Fruit fly (Drosophila melanogaster) whole organism, wandering third instar larva: ENCODE data around the gene CG42374.

Experiments
- Hnf4 ChIP-seq: fragments of 200-800 bp; sonication (Bioruptor generic); optimal IDR thresholded peaks from 2 replicates; lab custom pipeline; 2016; ENCODE audit warnings: missing biosample characterization, mild to moderate bottlenecking, missing genetic modification characterization
- h ChIP-seq: fragments of 200-800 bp; sonication (Bioruptor generic); optimal IDR thresholded peaks from 3 replicates; lab custom pipeline; 2016; ENCODE audit warnings: missing biosample characterization, mild to moderate bottlenecking, missing genetic modification characterization
- psq ChIP-seq: fragments of 200-800 bp; sonication (Bioruptor generic); optimal IDR thresholded peaks from 3 replicates; lab custom pipeline; 2017; ENCODE audit warnings: missing biosample characterization, mild to moderate bottlenecking, missing genetic modification characterization, moderate library complexity
- rgr ChIP-seq: fragments of 200-800 bp; sonication (Bioruptor generic); optimal IDR thresholded peaks from 3 replicates; lab custom pipeline; 2016; ENCODE audit warnings: missing biosample characterization, mild to moderate bottlenecking, missing genetic modification characterization
- sage ChIP-seq: fragments of 200-800 bp; sonication (Bioruptor generic); optimal IDR thresholded peaks from 2 replicates; lab custom pipeline; 2016; ENCODE audit warnings: missing biosample characterization, mild to moderate bottlenecking, missing genetic modification characterization
- usp ChIP-seq: fragments of >200 bp; optimal IDR thresholded peaks from 2 replicates; lab custom pipeline; 2017; ENCODE audit warnings: missing biosample characterization, missing genetic modification characterization

dm6 chr3L:19231608-19232007 is 32.0 kb upstream of the CG42374 start:
- TF ChIP-seq rgr (GFP tag; lab: Kevin White, UChicago) (no peak), h (GFP tag; lab: Kevin White, UChicago) (no peak), psq (GFP tag; lab: Kevin White, UChicago) (no peak), Hnf4 (GFP tag; lab: Kevin White, UChicago) (no peak), usp (GFP tag; lab: Kevin White, UChicago) (no peak), sage (GFP tag; lab: Kevin White, UChicago) (no peak)
